Fruit fly (Drosophila melanogaster) S2 (cell line): ENCODE data around the gene CG9775.
"Not testable (repeated sequence)": the region's sequence is repeated elsewhere in the genome, so short reads cannot be mapped to it uniquely, and the experiment has no call there.

Experiments used
- CG8478 ChIP-seq: fragments of >200 bp; optimal IDR thresholded peaks from 2 replicates; lab custom pipeline; 2018
- CTCF ChIP-seq, 2 experiments: fragments of >200 bp; optimal IDR thresholded peaks; 2 replicates each; lab custom pipeline; 2018

- TF ChIP-seq CTCF (optimal IDR thresholded peaks at IDR 0.05; lab: Kevin White, UChicago), result peak; percentile 79 to 80
- not testable (repeated sequence) for TF ChIP-seq CG8478 (lab: Kevin White, UChicago)
Measured at dm6 chr3R:4684811-4685210, 43.2 kb upstream of the CG9775 start.
